Fruit fly (Drosophila melanogaster) whole organism, embryonic: Measurements from ENCODE around the gene CG11670.

Experiments
- B-H2 ChIP-seq: fragments of 200-800 bp; sonication (Bioruptor generic); optimal IDR thresholded peaks from 2 replicates; lab custom pipeline; 2018; ENCODE audit warnings: missing biosample characterization, mild to moderate bottlenecking, missing genetic modification characterization
- BEAF-32 ChIP-seq: fragments of 200-800 bp; sonication (Bioruptor generic); optimal IDR thresholded peaks from 3 replicates; lab custom pipeline; 2017; ENCODE audit warnings: missing biosample characterization, missing genetic modification characterization, mild to moderate bottlenecking, moderate library complexity, missing genetic modification reagents
- CG12219 ChIP-seq: fragments of 200-800 bp; sonication (Bioruptor generic); optimal IDR thresholded peaks from 3 replicates; lab custom pipeline; 2018; ENCODE audit warnings: missing biosample characterization, mild to moderate bottlenecking, missing genetic modification characterization
- CG17186 ChIP-seq: fragments of 200-800 bp; sonication (Bioruptor generic); optimal IDR thresholded peaks from 3 replicates; lab custom pipeline; 2017; ENCODE audit warnings: missing biosample characterization, missing genetic modification reagents, missing genetic modification characterization
- CG18476 ChIP-seq: fragments of 200-800 bp; sonication (Bioruptor generic); optimal IDR thresholded peaks from 2 replicates; lab custom pipeline; 2016; ENCODE audit warnings: missing biosample characterization, mild to moderate bottlenecking, missing genetic modification characterization
- CG18764 ChIP-seq: fragments of 200-800 bp; sonication (Bioruptor generic); optimal IDR thresholded peaks from 3 replicates; lab custom pipeline; 2016; ENCODE audit warnings: missing biosample characterization, missing genetic modification characterization
- CG2116 ChIP-seq: fragments of 200-800 bp; sonication (Bioruptor generic); optimal IDR thresholded peaks from 3 replicates; lab custom pipeline; 2018; ENCODE audit warnings: missing biosample characterization, mild to moderate bottlenecking, missing genetic modification characterization
- CG2120 ChIP-seq: fragments of 200-800 bp; sonication (Bioruptor generic); optimal IDR thresholded peaks from 3 replicates; lab custom pipeline; 2016; ENCODE audit warnings: missing biosample characterization, missing genetic modification characterization
- CG34422 ChIP-seq: fragments of 200-800 bp; sonication (Bioruptor generic); IDR thresholded peaks from 3 replicates; pipeline ENCODE4 v1.3.6; 2022; ENCODE audit warnings: missing biosample characterization, missing genetic modification characterization
- CG3995 ChIP-seq: fragments of 200-800 bp; sonication (Bioruptor generic); optimal IDR thresholded peaks from 3 replicates; lab custom pipeline; 2016; ENCODE audit warnings: missing biosample characterization, missing genetic modification characterization
- CG4617 ChIP-seq: fragments of 200-800 bp; sonication (Bioruptor generic); optimal IDR thresholded peaks from 3 replicates; lab custom pipeline; 2016; ENCODE audit warnings: missing biosample characterization, missing genetic modification characterization, borderline replicate concordance
- CG6654 ChIP-seq: fragments of 200-800 bp; sonication (Bioruptor generic); optimal IDR thresholded peaks from 2 replicates; lab custom pipeline; 2017; ENCODE audit warnings: missing biosample characterization, mild to moderate bottlenecking, missing genetic modification characterization
- CG7786 ChIP-seq: fragments of 200-800 bp; sonication (Bioruptor generic); optimal IDR thresholded peaks from 2 replicates; lab custom pipeline; 2016; ENCODE audit warnings: missing biosample characterization, missing genetic modification characterization
- CG9437 ChIP-seq: fragments of 200-800 bp; sonication (Bioruptor generic); optimal IDR thresholded peaks from 2 replicates; lab custom pipeline; 2018; ENCODE audit warnings: missing biosample characterization, mild to moderate bottlenecking, missing genetic modification characterization
- CG9797 ChIP-seq: fragments of 200-800 bp; sonication (Bioruptor generic); optimal IDR thresholded peaks from 3 replicates; lab custom pipeline; 2018; ENCODE audit warnings: missing biosample characterization, mild to moderate bottlenecking, missing genetic modification characterization
- Chrac-16 ChIP-seq: fragments of 200-800 bp; sonication (Bioruptor generic); optimal IDR thresholded peaks from 3 replicates; lab custom pipeline; 2016; ENCODE audit warnings: missing biosample characterization, missing genetic modification characterization
- D ChIP-seq, 2 experiments: fragments of 200-800 bp in 1 of 2; fragments of >200 bp in 1 of 2; sonication (Bioruptor generic) in 1 of 2; optimal IDR thresholded peaks; 2 replicates in 1 of 2; 3 replicates in 1 of 2; lab custom pipeline; 2017; ENCODE audit warnings: mild to moderate bottlenecking in 1 of 2, missing biosample characterization in 1 of 2, missing genetic modification characterization in 1 of 2, missing genetic modification reagents in 1 of 2
- Dfd ChIP-seq, 2 experiments: fragments of >200 bp; optimal IDR thresholded peaks; 2 replicates each; lab custom pipeline; 2017; ENCODE audit warnings: missing biosample characterization in 2 of 2, missing genetic modification characterization in 2 of 2
- Dip2 ChIP-seq: fragments of 200-800 bp; sonication (Bioruptor generic); IDR thresholded peaks from 2 replicates; pipeline ENCODE4 v1.3.6; 2022; ENCODE audit warnings: missing biosample characterization, missing genetic modification characterization
- Dip3 ChIP-seq: fragments of 200-800 bp; sonication (Bioruptor generic); optimal IDR thresholded peaks from 3 replicates; lab custom pipeline; 2016; ENCODE audit warnings: missing biosample characterization, missing genetic modification characterization
- Doc3 ChIP-seq: fragments of 200-800 bp; sonication (Bioruptor generic); IDR thresholded peaks from 3 replicates; pipeline ENCODE4 v1.3.6; 2022; ENCODE audit warnings: missing biosample characterization, missing genetic modification characterization; ENCODE audit not compliant: partially characterized antibody
- Hmx ChIP-seq: fragments of 200-800 bp; sonication (Bioruptor generic); optimal IDR thresholded peaks from 2 replicates; lab custom pipeline; 2016; ENCODE audit warnings: missing biosample characterization, missing genetic modification characterization
- Hr78 ChIP-seq, 2 experiments: fragments of 200-800 bp in 1 of 2; fragments of >200 bp in 1 of 2; sonication (Bioruptor generic) in 1 of 2; optimal IDR thresholded peaks; 2 replicates each; lab custom pipeline; 2017 to 2019; ENCODE audit warnings: missing biosample characterization in 2 of 2, missing genetic modification characterization in 2 of 2, mild to moderate bottlenecking in 1 of 2, moderate library complexity in 1 of 2
- Lpt ChIP-seq: fragments of >200 bp; optimal IDR thresholded peaks from 2 replicates; lab custom pipeline; 2018; ENCODE audit warnings: missing biosample characterization, missing genetic modification characterization
- NfI ChIP-seq: fragments of 200-800 bp; sonication (Bioruptor generic); optimal IDR thresholded peaks from 3 replicates; lab custom pipeline; 2018; ENCODE audit warnings: missing biosample characterization, mild to moderate bottlenecking, missing genetic modification characterization, moderate library complexity
- Oaz ChIP-seq: fragments of 200-800 bp; sonication (Bioruptor generic); IDR thresholded peaks from 2 replicates; pipeline ENCODE4 v1.3.6; 2022; ENCODE audit warnings: missing biosample characterization, missing genetic modification characterization
- Ptx1 ChIP-seq: fragments of 200-800 bp; sonication (Bioruptor generic); IDR thresholded peaks from 2 replicates; pipeline ENCODE4 v1.3.6; 2022; ENCODE audit warnings: missing biosample characterization, missing genetic modification characterization
- Ravus ChIP-seq: fragments of 200-800 bp; sonication (Bioruptor generic); IDR thresholded peaks from 2 replicates; pipeline ENCODE4 v1.3.6; 2022; ENCODE audit warnings: missing biosample characterization, missing genetic modification characterization
- Sox102F ChIP-seq: fragments of 200-800 bp; sonication (Bioruptor generic); optimal IDR thresholded peaks from 2 replicates; lab custom pipeline; 2018; ENCODE audit warnings: missing biosample characterization, mild to moderate bottlenecking, missing genetic modification characterization, moderate library complexity
- Usf ChIP-seq: fragments of 200-800 bp; sonication (Bioruptor generic); optimal IDR thresholded peaks from 2 replicates; lab custom pipeline; 2017; ENCODE audit warnings: missing genotype, missing biosample characterization, missing genetic modification characterization
- ap ChIP-seq: fragments of 200-800 bp; sonication (Bioruptor generic); IDR thresholded peaks from 2 replicates; pipeline ENCODE4 v1.3.6; 2022; ENCODE audit warnings: missing biosample characterization, missing genetic modification characterization
- ase ChIP-seq: fragments of 200-800 bp; sonication (Bioruptor generic); IDR thresholded peaks from 3 replicates; pipeline ENCODE4 v1.3.6; 2022; ENCODE audit warnings: missing biosample characterization, missing genetic modification characterization
- cad ChIP-seq: fragments of >200 bp; optimal IDR thresholded peaks from 2 replicates; lab custom pipeline; 2017; ENCODE audit warnings: missing biosample characterization, missing genetic modification characterization
- chinmo ChIP-seq: fragments of 200-800 bp; sonication (Bioruptor generic); IDR thresholded peaks from 4 replicates; pipeline ENCODE4 v1.3.6; 2022; ENCODE audit warnings: missing biosample characterization, missing genetic modification characterization; ENCODE audit not compliant: partially characterized antibody
- danr ChIP-seq: fragments of 200-800 bp; sonication (Bioruptor generic); IDR thresholded peaks from 2 replicates; pipeline ENCODE4 v1.3.6; 2022; ENCODE audit warnings: missing biosample characterization, missing genetic modification characterization
- dm ChIP-seq: fragments of 200-800 bp; sonication (Bioruptor generic); optimal IDR thresholded peaks from 3 replicates; lab custom pipeline; 2016; ENCODE audit warnings: missing biosample characterization, missing genetic modification characterization
- eve ChIP-seq, 2 experiments: fragments of >200 bp; optimal IDR thresholded peaks; 2 replicates each; lab custom pipeline; 2017; ENCODE audit warnings: missing biosample characterization in 2 of 2, missing genetic modification characterization in 2 of 2
- kah ChIP-seq: fragments of 200-800 bp; sonication (Bioruptor generic); optimal IDR thresholded peaks from 2 replicates; lab custom pipeline; 2018; ENCODE audit warnings: missing biosample characterization, mild to moderate bottlenecking, missing genetic modification characterization
- knrl ChIP-seq: fragments of 200-800 bp; sonication (Bioruptor generic); IDR thresholded peaks from 3 replicates; pipeline ENCODE4 v1.3.6; 2022; ENCODE audit warnings: missing biosample characterization, missing genetic modification characterization; ENCODE audit not compliant: partially characterized antibody
- pan ChIP-seq, 4 experiments: fragments of >200 bp in 3 of 4; fragments of 200-800 bp in 1 of 4; sonication (Bioruptor generic) in 1 of 4; optimal IDR thresholded peaks in 3 of 4; IDR thresholded peaks in 1 of 4; 2 replicates each; pipeline versions ENCODE4 v1.3.6 to Lab custom; 2017 to 2022; ENCODE audit warnings: missing biosample characterization in 2 of 4, missing genetic modification characterization in 2 of 4, mixed read lengths in 1 of 4
- pfk ChIP-seq: fragments of 200-800 bp; sonication (Bioruptor generic); optimal IDR thresholded peaks from 2 replicates; lab custom pipeline; 2018; ENCODE audit warnings: missing biosample characterization, mild to moderate bottlenecking, missing genetic modification characterization, moderate library complexity
- pho ChIP-seq: fragments of 200-800 bp; sonication (Bioruptor generic); optimal IDR thresholded peaks from 2 replicates; lab custom pipeline; 2016; ENCODE audit warnings: missing biosample characterization, missing genetic modification characterization
- psq ChIP-seq: fragments of 200-800 bp; sonication (Bioruptor generic); optimal IDR thresholded peaks from 2 replicates; lab custom pipeline; 2017; ENCODE audit warnings: missing biosample characterization, missing genetic modification characterization
- sc ChIP-seq, 3 experiments: fragments of >200 bp in 2 of 3; fragments of 200-800 bp in 1 of 3; sonication (Bioruptor generic) in 1 of 3; optimal IDR thresholded peaks; 2 replicates in 2 of 3; 3 replicates in 1 of 3; lab custom pipeline; 2017; ENCODE audit warnings: mild to moderate bottlenecking in 1 of 3, missing biosample characterization in 1 of 3, missing genetic modification characterization in 1 of 3, missing genetic modification reagents in 1 of 3
- shn ChIP-seq: fragments of 200-800 bp; sonication (Bioruptor generic); optimal IDR thresholded peaks from 3 replicates; lab custom pipeline; 2016; ENCODE audit warnings: missing biosample characterization, missing genetic modification characterization
- toy ChIP-seq: fragments of 200-800 bp; sonication (Bioruptor generic); IDR thresholded peaks from 2 replicates; pipeline ENCODE4 v1.3.6; 2022; ENCODE audit warnings: missing biosample characterization, missing genetic modification characterization
- wdn ChIP-seq: fragments of 200-800 bp; sonication (Bioruptor generic); IDR thresholded peaks from 2 replicates; pipeline ENCODE4 v1.3.6; 2022; ENCODE audit warnings: missing biosample characterization, missing genetic modification characterization
- wek ChIP-seq: fragments of 200-800 bp; sonication (Bioruptor generic); optimal IDR thresholded peaks from 3 replicates; lab custom pipeline; 2018; ENCODE audit warnings: missing biosample characterization, mild to moderate bottlenecking, missing genetic modification characterization, moderate library complexity

The CG11670 gene

DNA sequence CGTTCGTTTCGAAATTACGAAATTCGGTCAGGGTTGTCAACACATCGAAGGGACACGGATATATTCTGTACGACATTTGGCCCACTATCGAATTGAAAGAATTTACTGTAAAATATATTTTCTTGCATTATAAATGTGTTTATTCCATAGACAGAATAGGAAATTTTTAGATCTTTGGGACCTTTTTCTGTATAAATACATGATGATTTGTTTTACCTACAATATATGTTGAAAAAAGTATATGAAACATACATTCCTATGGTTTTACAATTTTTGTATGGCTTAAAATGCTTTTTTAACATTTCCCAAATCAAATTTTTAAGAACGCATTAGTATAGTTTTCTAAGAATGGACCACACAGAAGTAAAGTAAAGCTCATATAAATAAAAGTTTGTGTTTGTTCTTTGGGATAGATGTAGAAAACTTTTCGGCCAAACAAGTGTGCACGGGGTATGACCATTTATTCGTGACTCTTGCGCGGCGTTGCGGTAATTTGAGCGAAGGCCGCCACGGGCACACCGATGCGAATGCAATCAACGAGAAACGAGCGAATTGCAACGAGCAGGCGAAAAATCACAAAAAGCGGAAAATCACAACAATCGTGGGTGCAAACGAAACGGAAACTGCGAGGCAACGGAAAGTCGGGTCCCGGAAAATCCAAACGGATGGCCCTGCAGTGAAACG is 44.2 kb upstream of the CG11670 start, which contains the start of the genes CG17327, CG44194 and CG7518 (continued):
- peak; percentile 77 for TF ChIP-seq BEAF-32 (GFP tag; lab: Kevin White, UChicago)
- no peak; the same call in 2 of the 3 replicates for TF ChIP-seq Doc3
- no peak for TF ChIP-seq CG12219 (GFP tag; lab: Kevin White, UChicago)
- TF ChIP-seq CG18476 (GFP tag; lab: Kevin White, UChicago) = peak; percentile 6
- no peak for TF ChIP-seq D (optimal IDR thresholded peaks at IDR 0.05; lab: Kevin White, UChicago)
- no peak for TF ChIP-seq D (GFP tag; optimal IDR thresholded peaks at IDR 0.05; lab: Kevin White, UChicago)
- no peak for TF ChIP-seq Dfd (GFP tag; optimal IDR thresholded peaks at IDR 0.05; lab: Kevin White, UChicago)
- TF ChIP-seq cad = no peak
- no peak for TF ChIP-seq ase (GFP tag; lab: Robert Waterston, UW)
- TF ChIP-seq Chrac-16 (GFP tag; lab: Kevin White, UChicago) = no peak
- TF ChIP-seq CG7786 (GFP tag; lab: Kevin White, UChicago) = peak; percentile 26
- no peak for TF ChIP-seq Sox102F (GFP tag; lab: Kevin White, UChicago)
- peak; percentile 42 for TF ChIP-seq CG2120
- peak; percentile 47; the same call in 2 of the 3 replicates for TF ChIP-seq knrl (GFP tag; lab: Robert Waterston, UW)
- no peak for TF ChIP-seq pfk (GFP tag; lab: Kevin White, UChicago)
- TF ChIP-seq pho (GFP tag; lab: Kevin White, UChicago) = peak; percentile 22
- no peak for TF ChIP-seq Lpt (GFP tag; lab: Kevin White, UChicago)
- no peak for TF ChIP-seq Usf (GFP tag; lab: Kevin White, UChicago)
- peak; percentile 58 for TF ChIP-seq CG4617
- no peak for TF ChIP-seq Oaz (GFP tag; lab: Robert Waterston, UW)
- TF ChIP-seq B-H2 (GFP tag; lab: Kevin White, UChicago) = no peak
- no peak for TF ChIP-seq kah (GFP tag; lab: Kevin White, UChicago)
- peak; percentile 83 for TF ChIP-seq CG3995 (GFP tag; lab: Kevin White, UChicago)
- no peak for TF ChIP-seq shn (GFP tag; lab: Kevin White, UChicago)
- peak; percentile 74 for TF ChIP-seq CG2116 (GFP tag; lab: Kevin White, UChicago)
- TF ChIP-seq Dip2 (GFP tag; lab: Robert Waterston, UW) = no peak
- peak; percentile 29; the same call in 1 of the 2 replicates for TF ChIP-seq Ptx1 (GFP tag; lab: Robert Waterston, UW)
- TF ChIP-seq chinmo (GFP tag; lab: Robert Waterston, UW) = peak; percentile 80; the same call in 2 of the 4 replicates
- peak; percentile 54 for TF ChIP-seq dm (GFP tag; lab: Kevin White, UChicago)
- no peak for TF ChIP-seq sc (optimal IDR thresholded peaks at IDR 0.05; lab: Kevin White, UChicago)
- no peak for TF ChIP-seq sc (GFP tag; optimal IDR thresholded peaks at IDR 0.05; lab: Kevin White, UChicago)
- TF ChIP-seq Dip3 (GFP tag; lab: Kevin White, UChicago) = peak; percentile 22
- TF ChIP-seq danr (GFP tag; lab: Robert Waterston, UW) = no peak
- peak; percentile 35; the same call in 1 of the 3 replicates for TF ChIP-seq CG34422 (GFP tag; lab: Robert Waterston, UW)
- no peak for TF ChIP-seq psq (GFP tag; lab: Kevin White, UChicago)
- no peak for TF ChIP-seq Hr78 (GFP tag; optimal IDR thresholded peaks at IDR 0.05; lab: Kevin White, UChicago)
- TF ChIP-seq wek = no peak
- TF ChIP-seq CG17186 (GFP tag; lab: Kevin White, UChicago) = peak; percentile 88
- TF ChIP-seq CG18764 (GFP tag; lab: Kevin White, UChicago) = no peak
- no peak for TF ChIP-seq eve (GFP tag; optimal IDR thresholded peaks at IDR 0.05; lab: Kevin White, UChicago)
- TF ChIP-seq Ravus (GFP tag; lab: Robert Waterston, UW) = no peak
- no peak for TF ChIP-seq pan (optimal IDR thresholded peaks at IDR 0.05; lab: Kevin White, UChicago)
- no peak for TF ChIP-seq pan (GFP tag; optimal IDR thresholded peaks at IDR 0.05 in 1 of 2, IDR thresholded peaks at IDR 0.05 in 1 of 2)
- no peak for TF ChIP-seq Hmx (GFP tag; lab: Kevin White, UChicago)
- peak; percentile 21 for TF ChIP-seq CG9437 (GFP tag; lab: Kevin White, UChicago)
- no peak for TF ChIP-seq ap (GFP tag; lab: Robert Waterston, UW)
- peak; percentile 90 for TF ChIP-seq CG9797 (GFP tag; lab: Kevin White, UChicago)
- TF ChIP-seq NfI (GFP tag; lab: Kevin White, UChicago) = no peak
- no peak for TF ChIP-seq CG6654 (GFP tag; lab: Kevin White, UChicago)
- TF ChIP-seq toy = no peak
- TF ChIP-seq wdn (GFP tag; lab: Robert Waterston, UW) = no peak
